Worm (Caenorhabditis elegans) whole organism, L4 larva: Measurements from ENCODE around the gene mtr-4.

Experiments
- daf-12 ChIP-seq: fragments of 150-350 bp; optimal IDR thresholded peaks from 2 replicates; lab custom pipeline; 2014; ENCODE audit warnings: missing biosample characterization, missing genetic modification reagents, missing genetic modification characterization
- hmg-1.1 ChIP-seq: fragments of 200-800 bp; sonication (Bioruptor generic); IDR thresholded peaks from 2 replicates; pipeline ENCODE4 v1.3.6; 2022; ENCODE audit warnings: missing genetic modification reagents, missing genetic modification characterization, missing compliant biosample characterization
- madf-5 ChIP-seq, 2 experiments: fragments of 200-800 bp; sonication (Bioruptor generic); IDR thresholded peaks; 2 replicates each; pipeline ENCODE4 v1.3.6; 2022; ENCODE audit warnings: missing compliant biosample characterization in 2 of 2, missing genetic modification characterization in 2 of 2
- nhr-11 ChIP-seq: fragments of 150-350 bp; optimal IDR thresholded peaks from 2 replicates; lab custom pipeline; 2014; ENCODE audit warnings: missing biosample characterization, missing genetic modification characterization
- nhr-77 ChIP-seq: fragments of 150-350 bp; optimal IDR thresholded peaks from 2 replicates; lab custom pipeline; 2014; ENCODE audit warnings: missing biosample characterization, missing genetic modification characterization
- ztf-11 ChIP-seq: fragments of 150-350 bp; optimal IDR thresholded peaks from 2 replicates; lab custom pipeline; 2014; ENCODE audit warnings: missing biosample characterization, missing genetic modification characterization

DNA sequence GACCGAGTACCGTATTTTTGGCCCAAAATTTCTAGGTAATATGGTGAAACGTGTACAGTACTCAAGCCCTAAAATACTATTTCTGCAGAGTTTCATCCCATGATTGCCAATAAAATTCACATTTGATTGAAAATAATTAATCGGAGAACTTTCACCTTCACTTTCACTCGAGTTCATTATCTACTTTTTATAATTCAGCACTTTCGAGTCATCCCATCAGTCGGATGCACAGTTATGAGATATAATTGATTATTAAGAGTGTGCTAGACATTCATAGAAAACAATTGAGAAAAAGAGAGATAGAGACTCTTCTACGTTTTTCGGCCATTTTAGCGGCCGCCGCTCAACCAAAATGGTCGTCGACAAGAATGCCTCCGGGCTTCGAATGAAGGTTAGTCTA lies 22.8 kb upstream of the mtr-4 start, which contains the start of gene fat-3:
- TF ChIP-seq ztf-11 (no peak), nhr-77 (tag; lab: Kevin White, UChicago) (no peak), daf-12 (tag; lab: Kevin White, UChicago) (no peak), madf-5 (GFP tag; IDR thresholded peaks at IDR 0.05; lab: Robert Waterston, UW) (no peak), hmg-1.1 (GFP tag; lab: Robert Waterston, UW) (no peak), nhr-11 (no peak)
